Worm (Caenorhabditis elegans) whole organism, young adult: Measurements from ENCODE around the gene F37C4.8.

ENCODE experiments used
- C06A6.2 ChIP-seq: fragments of 200-800 bp; sonication (Bioruptor generic); conservative IDR thresholded peaks from 2 replicates; pipeline ENCODE4 v1.3.6; 2022; ENCODE audit warnings: missing genetic modification characterization, missing compliant biosample characterization
- C17E4.6 ChIP-seq: fragments of 200-800 bp; sonication (Bioruptor generic); IDR thresholded peaks from 2 replicates; pipeline ENCODE4 v1.3.6; 2022; ENCODE audit warnings: missing genetic modification reagents, missing genetic modification characterization, missing compliant biosample characterization
- F23B12.7 ChIP-seq: sonication (generic microtip); optimal IDR thresholded peaks from 2 replicates; lab custom pipeline; 2017; ENCODE audit warnings: missing genetic modification characterization, mild to moderate bottlenecking, missing compliant biosample characterization, antibody characterized with exemption, moderate library complexity; ENCODE audit not compliant: insufficient read depth
- F52B5.7 ChIP-seq: sonication (generic microtip); optimal IDR thresholded peaks from 2 replicates; lab custom pipeline; 2016; ENCODE audit warnings: mild to moderate bottlenecking, missing genetic modification characterization, missing compliant biosample characterization
- K11D2.4 ChIP-seq: fragments of 200-800 bp; sonication (Bioruptor generic); IDR thresholded peaks from 2 replicates; pipeline ENCODE4 v1.3.6; 2022; ENCODE audit warnings: missing genetic modification reagents, missing genetic modification characterization, missing compliant biosample characterization
- attf-3 ChIP-seq: fragments of 200-800 bp; sonication (Bioruptor generic); conservative IDR thresholded peaks from 2 replicates; pipeline ENCODE4 v1.3.6; 2022; ENCODE audit warnings: missing genetic modification reagents, missing genetic modification characterization, missing compliant biosample characterization
- bed-1 ChIP-seq: fragments of 200-800 bp; sonication (Bioruptor generic); IDR thresholded peaks from 2 replicates; pipeline ENCODE4 v1.3.6; 2022; ENCODE audit warnings: missing genetic modification reagents, missing genetic modification characterization, missing compliant biosample characterization
- ccch-3 ChIP-seq: fragments of 200-800 bp; sonication (Bioruptor generic); optimal IDR thresholded peaks from 2 replicates; lab custom pipeline; 2018; ENCODE audit warnings: mild to moderate bottlenecking, missing genetic modification characterization, missing compliant biosample characterization
- dox-1 ChIP-seq: fragments of 200-800 bp; sonication (Bioruptor generic); IDR thresholded peaks from 2 replicates; pipeline ENCODE4 v1.3.6; 2022; ENCODE audit warnings: missing genetic modification reagents, missing genetic modification characterization, missing compliant biosample characterization
- efl-1 ChIP-seq: fragments of 150-350 bp; optimal IDR thresholded peaks from 2 replicates; lab custom pipeline; 2014; ENCODE audit warnings: missing biosample characterization, missing genetic modification reagents, missing genetic modification characterization
- egl-18 ChIP-seq: fragments of 200-800 bp; sonication (Bioruptor generic); IDR thresholded peaks from 2 replicates; pipeline ENCODE4 v1.3.6; 2022; ENCODE audit warnings: missing genetic modification reagents, missing genetic modification characterization, missing compliant biosample characterization
- egrh-3 ChIP-seq: fragments of 200-800 bp; sonication (Bioruptor generic); IDR thresholded peaks from 2 replicates; pipeline ENCODE4 v1.3.6; 2022; ENCODE audit warnings: missing genetic modification reagents, missing genetic modification characterization, missing compliant biosample characterization
- ekl-4 ChIP-seq: fragments of 200-800 bp; sonication (Bioruptor generic); IDR thresholded peaks from 2 replicates; pipeline ENCODE4 v1.3.6; 2022; ENCODE audit warnings: missing genetic modification reagents, missing genetic modification characterization, missing compliant biosample characterization
- ets-4 ChIP-seq: fragments of 200-800 bp; sonication (Bioruptor generic); optimal IDR thresholded peaks from 2 replicates; lab custom pipeline; 2018; ENCODE audit warnings: mild to moderate bottlenecking, missing genetic modification characterization, missing compliant biosample characterization
- him-1 ChIP-seq: sonication (generic microtip); optimal IDR thresholded peaks from 2 replicates; lab custom pipeline; 2016; ENCODE audit warnings: missing genotype, missing genetic modification reagents, missing genetic modification characterization, missing compliant biosample characterization
- hlh-26 ChIP-seq: fragments of 200-800 bp; sonication (Bioruptor generic); conservative IDR thresholded peaks from 2 replicates; pipeline ENCODE4 v1.3.6; 2022; ENCODE audit warnings: missing genetic modification reagents, missing genetic modification characterization, missing compliant biosample characterization
- hsf-1 ChIP-seq: fragments of 200-800 bp; sonication (Bioruptor generic); IDR thresholded peaks from 2 replicates; pipeline ENCODE4 v1.3.6; 2022; ENCODE audit warnings: missing genetic modification reagents, missing genetic modification characterization, missing compliant biosample characterization
- lin-35 ChIP-seq, 3 experiments: fragments of 150-350 bp in 2 of 3; sonication (generic microtip) in 1 of 3; optimal IDR thresholded peaks; 2 replicates each; lab custom pipeline; 2014 to 2018; ENCODE audit warnings: missing biosample characterization in 3 of 3, missing genetic modification characterization in 3 of 3, missing genetic modification reagents in 3 of 3
- madf-3 ChIP-seq: fragments of 200-800 bp; sonication (Bioruptor generic); IDR thresholded peaks from 2 replicates; pipeline ENCODE4 v1.3.6; 2022; ENCODE audit warnings: missing genetic modification reagents, missing genetic modification characterization, missing compliant biosample characterization
- mcd-1 ChIP-seq: fragments of 200-800 bp; sonication (Bioruptor generic); IDR thresholded peaks from 2 replicates; pipeline ENCODE4 v1.3.6; 2022; ENCODE audit warnings: missing genetic modification reagents, missing genetic modification characterization, missing compliant biosample characterization
- nfya-1 ChIP-seq: sonication (generic microtip); optimal IDR thresholded peaks from 2 replicates; lab custom pipeline; 2017; ENCODE audit warnings: antibody characterized with exemption, missing compliant biosample characterization, missing genetic modification characterization, borderline replicate concordance; ENCODE audit not compliant: insufficient read depth
- nfyb-1 ChIP-seq: fragments of 200-800 bp; sonication (Bioruptor generic); IDR thresholded peaks from 2 replicates; pipeline ENCODE4 v1.3.6; 2022; ENCODE audit warnings: missing genetic modification reagents, missing genetic modification characterization, missing compliant biosample characterization
- rec-8 ChIP-seq, 2 experiments: sonication (generic microtip); optimal IDR thresholded peaks; 2 replicates each; lab custom pipeline; 2016; ENCODE audit warnings: mild to moderate bottlenecking in 2 of 2, missing genetic modification characterization in 2 of 2, missing genetic modification reagents in 2 of 2, missing genotype in 2 of 2, missing biosample characterization in 1 of 2, missing compliant biosample characterization in 1 of 2, moderate library complexity in 1 of 2
- repo-1 ChIP-seq: sonication (generic microtip); optimal IDR thresholded peaks from 2 replicates; lab custom pipeline; 2017; ENCODE audit warnings: mild to moderate bottlenecking, missing genetic modification characterization, missing compliant biosample characterization
- sdz-38 ChIP-seq: sonication (generic microtip); optimal IDR thresholded peaks from 2 replicates; lab custom pipeline; 2016; ENCODE audit warnings: missing genotype, missing genetic modification characterization, missing compliant biosample characterization
- tbp1 ChIP-seq: fragments of 200-800 bp; sonication (Bioruptor generic); optimal IDR thresholded peaks from 2 replicates; lab custom pipeline; 2018; ENCODE audit warnings: mild to moderate bottlenecking, missing genetic modification characterization, missing compliant biosample characterization
- tlf-1 ChIP-seq: fragments of 200-800 bp; sonication (Bioruptor generic); optimal IDR thresholded peaks from 2 replicates; lab custom pipeline; 2018; ENCODE audit warnings: mild to moderate bottlenecking, missing genetic modification characterization, missing compliant biosample characterization
- zfh-2 ChIP-seq: fragments of 200-800 bp; sonication (Bioruptor generic); conservative IDR thresholded peaks from 2 replicates; pipeline ENCODE4 v1.3.6; 2022; ENCODE audit warnings: missing genetic modification reagents, missing genetic modification characterization, missing compliant biosample characterization
- ztf-22 ChIP-seq: fragments of 200-800 bp; sonication (Bioruptor generic); optimal IDR thresholded peaks from 2 replicates; lab custom pipeline; 2018; ENCODE audit warnings: mild to moderate bottlenecking, missing genetic modification characterization, moderate library complexity, missing compliant biosample characterization
- ztf-26 ChIP-seq: sonication (generic microtip); optimal IDR thresholded peaks from 2 replicates; lab custom pipeline; 2017; ENCODE audit warnings: missing genetic modification characterization, missing compliant biosample characterization

Gene F37C4.8

ce11 chrIV:3859552-3859951 lies 21.5 kb downstream of the F37C4.8 start:
- TF ChIP-seq mcd-1 (GFP tag; lab: Robert Waterston, UW), result 0 out of 2 replicates have a peak, but pooled peaks have one; percentile 5
- TF ChIP-seq zfh-2 (GFP tag; lab: Robert Waterston, UW), result peak; percentile 61
- TF ChIP-seq lin-35 (GFP tag; optimal IDR thresholded peaks at IDR 0.05; lab: Kevin White, UChicago), result no peak

- TF ChIP-seq C17E4.6 (GFP tag; lab: Robert Waterston, UW) (no peak), ekl-4 (GFP tag; lab: Robert Waterston, UW) (no peak), repo-1 (no peak), ztf-26 (tag; lab: Kevin White, UChicago) (no peak), K11D2.4 (no peak)
Measured at ce11 chrIV:3857999-3858552, 22.9 kb downstream of the F37C4.8 start.

- TF ChIP-seq tbp1 (GFP tag; lab: Kevin White, UChicago), result no peak
- 0 out of 2 replicates have a peak, but pooled peaks have one; percentile 22 for TF ChIP-seq zfh-2 (GFP tag; lab: Robert Waterston, UW)
Measured at ce11 chrIV:3856190-3856589, 24.8 kb downstream of the F37C4.8 start.

DNA sequence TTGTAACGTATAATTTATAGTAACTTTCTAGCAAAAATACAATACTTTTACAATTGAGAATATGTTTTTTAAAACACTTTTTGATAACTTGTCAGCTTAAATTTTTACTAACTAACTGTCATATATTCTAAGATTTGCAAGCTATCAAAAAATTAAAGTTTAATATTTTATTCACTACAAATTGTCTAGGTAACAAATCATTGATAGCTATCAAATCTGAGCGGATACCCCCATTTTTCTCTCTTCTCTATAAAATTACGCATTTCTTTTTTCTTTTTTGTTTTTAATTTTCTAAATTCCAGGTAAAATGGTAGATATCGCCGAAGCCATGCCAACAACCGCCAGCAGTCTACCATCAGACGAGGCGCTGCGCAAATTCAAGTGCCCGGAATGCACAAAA lies 25.5 kb downstream of the F37C4.8 start, which contains the start of gene zag-1:
Gene zag-1 (plus strand): TSS at position 301 of the 400 bp plus-strand sequence.
- no peak for TF ChIP-seq madf-3 (GFP tag; lab: Robert Waterston, UW)
- no peak for TF ChIP-seq ccch-3
- TF ChIP-seq sdz-38 (tag; lab: Kevin White, UChicago), result no peak
- TF ChIP-seq F52B5.7 (tag; lab: Kevin White, UChicago), result no peak

ce11 chrIV:3854606-3855005 lies 26.4 kb downstream of the F37C4.8 start:
- TF ChIP-seq efl-1 (GFP tag; lab: Kevin White, UChicago) (no peak), ztf-22 (GFP tag; lab: Kevin White, UChicago) (no peak), dox-1 (GFP tag; lab: Robert Waterston, UW) (peak; percentile 30; the same call in 1 of the 2 replicates), zfh-2 (GFP tag; lab: Robert Waterston, UW) (peak; percentile 50), ets-4 (no peak)

DNA sequence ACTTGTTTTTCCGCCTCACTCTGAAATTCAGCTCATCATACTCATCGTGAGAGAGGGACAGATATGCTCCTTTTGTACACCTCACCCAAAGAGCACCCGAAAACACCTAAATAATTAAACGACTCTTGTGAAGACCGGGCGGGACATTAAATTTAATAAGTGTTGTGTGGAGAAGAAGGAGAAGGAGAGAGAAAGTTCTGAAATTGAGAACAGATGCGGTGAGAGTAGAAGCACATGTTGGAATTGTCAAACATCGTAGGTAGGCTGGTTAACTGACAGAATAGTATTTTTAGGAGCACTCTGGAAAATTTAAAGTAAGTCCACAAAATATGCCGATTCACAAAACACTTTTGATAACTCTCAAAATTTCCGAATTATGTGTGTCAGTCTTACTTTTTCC lies 27.5 kb downstream of the F37C4.8 start:
- TF ChIP-seq F23B12.7 (no peak), sdz-38 (tag; lab: Kevin White, UChicago) (no peak), tlf-1 (no peak), egl-18 (GFP tag; lab: Robert Waterston, UW) (no peak), nfyb-1 (GFP tag; lab: Robert Waterston, UW) (no peak), rec-8 (tag; optimal IDR thresholded peaks at IDR 0.05; lab: Kevin White, UChicago) (no peak), K11D2.4 (no peak), C06A6.2 (no peak), bed-1 (GFP tag; lab: Robert Waterston, UW) (no peak), him-1 (tag; lab: Kevin White, UChicago) (no peak), nfya-1 (tag; lab: Kevin White, UChicago) (no peak), hlh-26 (no peak), hsf-1 (GFP tag; lab: Robert Waterston, UW) (no peak), egrh-3 (GFP tag; lab: Robert Waterston, UW) (no peak), attf-3 (GFP tag; lab: Robert Waterston, UW) (no peak), ekl-4 (GFP tag; lab: Robert Waterston, UW) (no peak)
